Worm (Caenorhabditis elegans) whole organism, L1 larva: ENCODE measurements around the gene cope-1.
A peak's percentile ranks its signal among the peaks of the same experiment; 100 is the strongest.

ENCODE experiments used
- C34B4.2 ChIP-seq: sonication (generic microtip); optimal IDR thresholded peaks from 2 replicates; lab custom pipeline; 2017; ENCODE audit warnings: mild to moderate bottlenecking, missing genetic modification characterization, missing compliant biosample characterization
- F16B12.6 ChIP-seq: fragments of 150-350 bp; optimal IDR thresholded peaks from 2 replicates; lab custom pipeline; 2014; ENCODE audit warnings: missing biosample characterization, missing genetic modification characterization
- alr-1 ChIP-seq: fragments of 200-800 bp; sonication (Bioruptor generic); optimal IDR thresholded peaks from 2 replicates; lab custom pipeline; 2018; ENCODE audit warnings: borderline replicate concordance, mild to moderate bottlenecking, missing genetic modification characterization, missing compliant biosample characterization
- aly-2 ChIP-seq: fragments of 150-350 bp; optimal IDR thresholded peaks from 2 replicates; lab custom pipeline; 2014; ENCODE audit warnings: missing biosample characterization, missing genetic modification characterization
- ceh-88 ChIP-seq: fragments of 200-800 bp; sonication (Bioruptor generic); IDR thresholded peaks from 2 replicates; pipeline ENCODE4 v1.3.6; 2022; ENCODE audit warnings: missing genetic modification characterization, missing compliant biosample characterization
- ceh-90 ChIP-seq: sonication (generic microtip); optimal IDR thresholded peaks from 2 replicates; lab custom pipeline; 2016; ENCODE audit warnings: missing genetic modification characterization, missing compliant biosample characterization
- ces-1 ChIP-seq: fragments of 150-350 bp; optimal IDR thresholded peaks from 2 replicates; lab custom pipeline; 2014; ENCODE audit warnings: missing biosample characterization, missing genetic modification reagents, missing genetic modification characterization
- dpl-1 ChIP-seq, 3 experiments: fragments of 150-350 bp in 2 of 3; sonication (generic microtip) in 1 of 3; optimal IDR thresholded peaks; 2 replicates each; lab custom pipeline; 2014 to 2017; ENCODE audit warnings: missing biosample characterization in 3 of 3, missing genetic modification characterization in 3 of 3, missing genetic modification reagents in 3 of 3
- efl-1 ChIP-seq, 4 experiments: fragments of 150-350 bp; optimal IDR thresholded peaks in 3 of 4; peaks in 1 of 4; 1 replicate in 1 of 4; 2 replicates in 3 of 4; lab custom pipeline; 2014; ENCODE audit warnings: missing biosample characterization in 2 of 4, missing genetic modification characterization in 2 of 4, missing genetic modification reagents in 2 of 4
- efl-3 ChIP-seq: fragments of 200-800 bp; sonication (Bioruptor generic); optimal IDR thresholded peaks from 2 replicates; lab custom pipeline; 2018; ENCODE audit warnings: mild to moderate bottlenecking, missing genetic modification characterization, missing compliant biosample characterization
- egl-13 ChIP-seq: sonication (generic microtip); optimal IDR thresholded peaks from 2 replicates; lab custom pipeline; 2016; ENCODE audit warnings: missing genotype, missing genetic modification reagents, missing genetic modification characterization, missing compliant biosample characterization
- elt-2 ChIP-seq: sonication (generic microtip); optimal IDR thresholded peaks from 2 replicates; lab custom pipeline; 2016; ENCODE audit warnings: missing genetic modification characterization, mild to moderate bottlenecking, inconsistent platforms, missing compliant biosample characterization, missing genetic modification reagents
- ets-5 ChIP-seq: fragments of 200-800 bp; sonication (Bioruptor generic); IDR thresholded peaks from 2 replicates; pipeline ENCODE4 v1.3.6; 2022; ENCODE audit warnings: missing genetic modification characterization, missing compliant biosample characterization
- fkh-10 ChIP-seq: sonication (generic microtip); optimal IDR thresholded peaks from 2 replicates; lab custom pipeline; 2017; ENCODE audit warnings: missing biosample characterization, missing genetic modification reagents, missing genetic modification characterization
- fkh-8 ChIP-seq: sonication (generic microtip); optimal IDR thresholded peaks from 2 replicates; lab custom pipeline; 2016; ENCODE audit warnings: mild to moderate bottlenecking, missing genetic modification characterization, missing compliant biosample characterization
- grh-1 ChIP-seq: fragments of 200-800 bp; sonication (Bioruptor generic); IDR thresholded peaks from 2 replicates; pipeline ENCODE4 v1.3.6; 2022; ENCODE audit warnings: missing genetic modification reagents, missing genetic modification characterization, missing compliant biosample characterization
- hlh-4 ChIP-seq: sonication (generic microtip); optimal IDR thresholded peaks from 2 replicates; lab custom pipeline; 2016; ENCODE audit warnings: mild to moderate bottlenecking, missing genetic modification characterization, missing compliant biosample characterization
- hpl-2 ChIP-seq: fragments of 150-350 bp; optimal IDR thresholded peaks from 2 replicates; lab custom pipeline; 2014; ENCODE audit warnings: missing biosample characterization, missing genetic modification reagents, missing genetic modification characterization
- lin-13 ChIP-seq: fragments of 150-350 bp; optimal IDR thresholded peaks from 2 replicates; lab custom pipeline; 2014; ENCODE audit warnings: missing biosample characterization, missing genetic modification reagents, missing genetic modification characterization
- lin-14 ChIP-seq: fragments of 200-800 bp; sonication (Bioruptor generic); optimal IDR thresholded peaks from 2 replicates; lab custom pipeline; 2018; ENCODE audit warnings: mild to moderate bottlenecking, missing genetic modification characterization, moderate library complexity, missing compliant biosample characterization
- lin-35 ChIP-seq, 2 experiments: fragments of 150-350 bp; optimal IDR thresholded peaks; 2 replicates each; lab custom pipeline; 2014; ENCODE audit warnings: missing biosample characterization in 2 of 2, missing genetic modification characterization in 2 of 2, missing genetic modification reagents in 2 of 2
- lsy-2 ChIP-seq, 2 experiments: fragments of 150-350 bp; optimal IDR thresholded peaks; 2 replicates each; lab custom pipeline; 2014; ENCODE audit warnings: missing biosample characterization in 2 of 2, missing genetic modification characterization in 2 of 2
- mef-2 ChIP-seq: fragments of 150-350 bp; optimal IDR thresholded peaks from 2 replicates; lab custom pipeline; 2014; ENCODE audit warnings: missing biosample characterization, missing genetic modification characterization
- mep-1 ChIP-seq: fragments of 150-350 bp; optimal IDR thresholded peaks from 2 replicates; lab custom pipeline; 2014; ENCODE audit warnings: missing biosample characterization, missing genetic modification characterization
- nhr-11 ChIP-seq: fragments of 150-350 bp; optimal IDR thresholded peaks from 2 replicates; lab custom pipeline; 2014; ENCODE audit warnings: missing biosample characterization, missing genetic modification characterization
- nhr-12 ChIP-seq: sonication (generic microtip); optimal IDR thresholded peaks from 2 replicates; lab custom pipeline; 2017; ENCODE audit warnings: missing biosample characterization, missing genetic modification characterization
- nhr-20 ChIP-seq: sonication (generic microtip); optimal IDR thresholded peaks from 2 replicates; lab custom pipeline; 2016; ENCODE audit warnings: mild to moderate bottlenecking, missing genetic modification characterization, missing compliant biosample characterization
- nhr-28 ChIP-seq: fragments of 150-350 bp; optimal IDR thresholded peaks from 2 replicates; lab custom pipeline; 2014; ENCODE audit warnings: missing biosample characterization, missing genetic modification characterization
- nhr-47 ChIP-seq: sonication (generic microtip); optimal IDR thresholded peaks from 2 replicates; lab custom pipeline; 2016; ENCODE audit warnings: mild to moderate bottlenecking, missing genetic modification characterization, moderate library complexity, missing compliant biosample characterization
- nhr-71 ChIP-seq: sonication (generic microtip); optimal IDR thresholded peaks from 2 replicates; lab custom pipeline; 2016; ENCODE audit warnings: mild to moderate bottlenecking, missing genetic modification characterization, moderate library complexity, missing compliant biosample characterization
- nhr-76 ChIP-seq: sonication (generic microtip); optimal IDR thresholded peaks from 2 replicates; lab custom pipeline; 2017; ENCODE audit warnings: missing biosample characterization, missing genetic modification characterization
- nhr-84 ChIP-seq: sonication (generic microtip); optimal IDR thresholded peaks from 2 replicates; lab custom pipeline; 2017; ENCODE audit warnings: missing biosample characterization, missing genetic modification characterization
- pax-3 ChIP-seq: fragments of 200-800 bp; sonication (Bioruptor generic); optimal IDR thresholded peaks from 2 replicates; lab custom pipeline; 2018; ENCODE audit warnings: mild to moderate bottlenecking, missing genetic modification characterization, moderate library complexity, missing compliant biosample characterization
- pqm-1 ChIP-seq: sonication (generic microtip); optimal IDR thresholded peaks from 3 replicates; lab custom pipeline; 2017; ENCODE audit warnings: missing biosample characterization, missing genetic modification characterization
- rnt-1 ChIP-seq: sonication (generic microtip); optimal IDR thresholded peaks from 2 replicates; lab custom pipeline; 2016; ENCODE audit warnings: mild to moderate bottlenecking, missing genetic modification characterization, moderate library complexity, missing compliant biosample characterization
- skn-1 ChIP-seq: fragments of 150-350 bp; optimal IDR thresholded peaks from 2 replicates; lab custom pipeline; 2014; ENCODE audit warnings: missing biosample characterization, missing genetic modification characterization
- snpc-4 ChIP-seq: fragments of 150-350 bp; optimal IDR thresholded peaks from 2 replicates; lab custom pipeline; 2014; ENCODE audit warnings: missing biosample characterization, missing genetic modification characterization
- snu-23 ChIP-seq: sonication (generic microtip); optimal IDR thresholded peaks from 2 replicates; lab custom pipeline; 2016; ENCODE audit warnings: missing genetic modification characterization, missing compliant biosample characterization
- sptf-1 ChIP-seq: fragments of 150-350 bp; optimal IDR thresholded peaks from 2 replicates; lab custom pipeline; 2014; ENCODE audit warnings: missing biosample characterization, missing genetic modification characterization
- sup-37 ChIP-seq: fragments of 200-800 bp; sonication (Bioruptor generic); optimal IDR thresholded peaks from 2 replicates; lab custom pipeline; 2018; ENCODE audit warnings: mild to moderate bottlenecking, missing genetic modification characterization, missing compliant biosample characterization
- swsn-7 ChIP-seq: sonication (generic microtip); optimal IDR thresholded peaks from 2 replicates; lab custom pipeline; 2016; ENCODE audit warnings: missing genetic modification characterization, missing compliant biosample characterization
- tbx-2 ChIP-seq: sonication (generic microtip); optimal IDR thresholded peaks from 2 replicates; lab custom pipeline; 2016; ENCODE audit warnings: missing genetic modification characterization, missing compliant biosample characterization
- unc-130 ChIP-seq: fragments of 150-350 bp; optimal IDR thresholded peaks from 2 replicates; lab custom pipeline; 2017; ENCODE audit warnings: missing biosample characterization, missing genetic modification characterization, inconsistent platforms
- unc-30 ChIP-seq: sonication (generic microtip); optimal IDR thresholded peaks from 2 replicates; lab custom pipeline; 2017; ENCODE audit warnings: missing biosample characterization, missing genetic modification characterization
- unc-62 ChIP-seq: fragments of 150-350 bp; optimal IDR thresholded peaks from 2 replicates; lab custom pipeline; 2014; ENCODE audit warnings: missing biosample characterization, missing genetic modification reagents, missing genetic modification characterization
- unc-86 ChIP-seq: sonication (generic microtip); optimal IDR thresholded peaks from 2 replicates; lab custom pipeline; 2016; ENCODE audit warnings: missing genetic modification characterization, missing compliant biosample characterization
- unc-98 ChIP-seq: fragments of 200-800 bp; sonication (Bioruptor generic); IDR thresholded peaks from 2 replicates; pipeline ENCODE4 v1.3.6; 2022; ENCODE audit warnings: missing genetic modification characterization, missing compliant biosample characterization
- vab-15 ChIP-seq: sonication (generic microtip); optimal IDR thresholded peaks from 2 replicates; lab custom pipeline; 2017; ENCODE audit warnings: missing genotype, mild to moderate bottlenecking, missing genetic modification characterization, missing compliant biosample characterization
- xbp-1 ChIP-seq: sonication (generic microtip); optimal IDR thresholded peaks from 2 replicates; lab custom pipeline; 2016; ENCODE audit warnings: missing genetic modification characterization, missing compliant biosample characterization
- zag-1 ChIP-seq: fragments of 150-350 bp; optimal IDR thresholded peaks from 2 replicates; lab custom pipeline; 2014; ENCODE audit warnings: missing biosample characterization, missing genetic modification characterization
- ztf-11 ChIP-seq, 2 experiments: sonication (generic microtip); optimal IDR thresholded peaks; 2 replicates each; lab custom pipeline; 2016 to 2017; ENCODE audit warnings: missing genetic modification characterization in 2 of 2, missing biosample characterization in 1 of 2, missing compliant biosample characterization in 1 of 2

The cope-1 gene

ce11 chrIII:13462965-13463783 lies 37.1 kb downstream of the cope-1 start, which contains the start of gene ant-1.1:
ant-1.1 (plus strand) TSS chrIII:13463163.
- TF ChIP-seq alr-1 (tag; lab: Kevin White, UChicago): no peak
- peak; percentile 94 for TF ChIP-seq skn-1 (tag; lab: Kevin White, UChicago)
- TF ChIP-seq hpl-2: peak; percentile 2
- peak; percentile 37 for TF ChIP-seq hlh-4
- TF ChIP-seq xbp-1 (tag; lab: Kevin White, UChicago): peak; percentile 95
- TF ChIP-seq aly-2 (tag; lab: Kevin White, UChicago): peak; percentile 37
- TF ChIP-seq sup-37 (GFP tag; lab: Kevin White, UChicago): peak; percentile 87
- peak; percentile 90 for TF ChIP-seq unc-130
- peak; percentile 61 for TF ChIP-seq nhr-11
- TF ChIP-seq unc-86: peak; percentile 95
- no peak for TF ChIP-seq sptf-1 (tag; lab: Kevin White, UChicago)
- TF ChIP-seq efl-1 (optimal IDR thresholded peaks at IDR 0.05; lab: Kevin White, UChicago): peak; percentile 90 to 99
- TF ChIP-seq efl-1 (GFP tag; optimal IDR thresholded peaks at IDR 0.05 in 1 of 2; lab: Kevin White, UChicago): peak; percentile 98 to 100
- TF ChIP-seq elt-2 (tag; lab: Kevin White, UChicago): peak; percentile 59
- TF ChIP-seq lin-35 (GFP tag; optimal IDR thresholded peaks at IDR 0.05; lab: Kevin White, UChicago): peak; percentile 98
- peak; percentile 57 for TF ChIP-seq snpc-4 (tag; lab: Kevin White, UChicago)
- TF ChIP-seq snu-23 (GFP tag; lab: Kevin White, UChicago): peak; percentile 97
- TF ChIP-seq pax-3 (tag; lab: Kevin White, UChicago): peak; percentile 96
- no peak for TF ChIP-seq ets-5
- TF ChIP-seq vab-15 (tag; lab: Kevin White, UChicago): peak; percentile 96
- TF ChIP-seq unc-62 (GFP tag; lab: Kevin White, UChicago): no peak
- peak; percentile 70 for TF ChIP-seq fkh-10
- TF ChIP-seq pqm-1: no peak
- no peak for TF ChIP-seq nhr-84
- TF ChIP-seq nhr-12 (tag; lab: Kevin White, UChicago): no peak
- peak; percentile 98 for TF ChIP-seq nhr-47 (tag; lab: Kevin White, UChicago)
- TF ChIP-seq F16B12.6: peak; percentile 72
- peak; percentile 67; the same call in 1 of the 2 replicates for TF ChIP-seq unc-98 (GFP tag; lab: Robert Waterston, UW)
- TF ChIP-seq nhr-28: no peak
- TF ChIP-seq egl-13 (tag; lab: Kevin White, UChicago): peak; percentile 90
- TF ChIP-seq C34B4.2: peak; percentile 100
- TF ChIP-seq ceh-90 (tag; lab: Kevin White, UChicago): peak; percentile 38
- peak; percentile 96 for TF ChIP-seq rnt-1 (tag; lab: Kevin White, UChicago)
- TF ChIP-seq lin-14: peak; percentile 93
- TF ChIP-seq lin-13: peak; percentile 96
- peak in 1 of 2 experiments; percentile 87 for TF ChIP-seq ztf-11 (tag; optimal IDR thresholded peaks at IDR 0.05; lab: Kevin White, UChicago)
- TF ChIP-seq ceh-88 (GFP tag; lab: Robert Waterston, UW): peak; percentile 92
- no peak for TF ChIP-seq unc-30 (tag; lab: Kevin White, UChicago)
- peak; percentile 71 for TF ChIP-seq mef-2 (tag; lab: Kevin White, UChicago)
- TF ChIP-seq tbx-2 (tag; lab: Kevin White, UChicago): peak; percentile 96
- TF ChIP-seq fkh-8: peak; percentile 98
- TF ChIP-seq efl-3: peak; percentile 16
- peak; percentile 93 for TF ChIP-seq grh-1 (GFP tag; lab: Robert Waterston, UW)
- peak; percentile 95 for TF ChIP-seq nhr-20
- peak; percentile 92 for TF ChIP-seq mep-1 (tag; lab: Kevin White, UChicago)
- peak; percentile 97 to 98 (median 97) for TF ChIP-seq dpl-1 (GFP tag; optimal IDR thresholded peaks at IDR 0.05; lab: Kevin White, UChicago)
- TF ChIP-seq nhr-76: no peak
- no peak for TF ChIP-seq ces-1
- TF ChIP-seq nhr-71: peak; percentile 98
- TF ChIP-seq lsy-2 (tag; optimal IDR thresholded peaks at IDR 0.05; lab: Kevin White, UChicago): peak; percentile 99
- peak; percentile 95 for TF ChIP-seq swsn-7 (tag; lab: Kevin White, UChicago)
- no peak for TF ChIP-seq zag-1 (tag; lab: Kevin White, UChicago)
